Fruit fly (Drosophila melanogaster): ENCODE results near the gene Tengl3.

dm6 chr2L:2198119-2198494, 39.9 kb downstream of the Tengl3 start:
- TF ChIP-seq CG8478 (optimal IDR thresholded peaks at IDR 0.05), result no peak
- no peak for TF ChIP-seq CTCF (optimal IDR thresholded peaks at IDR 0.05)
